Worm (Caenorhabditis elegans): ENCODE measurements around the gene clec-210.

The clec-210 gene

DNA sequence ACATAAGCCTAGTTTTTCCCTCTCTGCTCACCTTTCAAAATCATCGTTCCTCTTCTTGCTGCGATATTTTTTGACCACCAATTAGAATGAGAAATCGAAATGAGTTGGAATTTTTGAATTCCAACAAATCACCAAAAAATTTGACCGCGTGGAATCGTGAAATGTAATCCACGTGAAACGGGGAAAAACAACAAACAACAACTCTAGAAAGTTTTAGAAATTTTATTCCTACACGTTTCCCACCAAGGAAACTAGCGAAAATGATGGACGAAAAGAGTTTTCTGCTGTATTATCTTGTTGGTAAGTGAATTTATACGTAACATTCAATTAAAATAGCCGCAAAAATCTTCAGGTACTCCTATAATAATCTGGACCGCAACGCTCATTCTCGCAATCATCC is 20.3 kb downstream of the clec-210 start, which contains the start of the genes irld-3 and F02C9.1:
Gene irld-3, minus strand, starts transcription at position 101 of the 400 bp plus-strand sequence.
Gene F02C9.1, plus strand, starts transcription at position 216 of the 400 bp plus-strand sequence.
- TF ChIP-seq fkh-2 (tag; optimal IDR thresholded peaks at IDR 0.05) = no peak
- no peak for TF ChIP-seq ceh-82 (tag; optimal IDR thresholded peaks at IDR 0.05)
- TF ChIP-seq ztf-4 (tag; optimal IDR thresholded peaks at IDR 0.05) = no peak
- no peak for TF ChIP-seq ceh-28 (tag; optimal IDR thresholded peaks at IDR 0.05)
- TF ChIP-seq ceh-16 (tag; optimal IDR thresholded peaks at IDR 0.05) = no peak
- TF ChIP-seq fos-1 (tag; optimal IDR thresholded peaks at IDR 0.05) = no peak

DNA sequence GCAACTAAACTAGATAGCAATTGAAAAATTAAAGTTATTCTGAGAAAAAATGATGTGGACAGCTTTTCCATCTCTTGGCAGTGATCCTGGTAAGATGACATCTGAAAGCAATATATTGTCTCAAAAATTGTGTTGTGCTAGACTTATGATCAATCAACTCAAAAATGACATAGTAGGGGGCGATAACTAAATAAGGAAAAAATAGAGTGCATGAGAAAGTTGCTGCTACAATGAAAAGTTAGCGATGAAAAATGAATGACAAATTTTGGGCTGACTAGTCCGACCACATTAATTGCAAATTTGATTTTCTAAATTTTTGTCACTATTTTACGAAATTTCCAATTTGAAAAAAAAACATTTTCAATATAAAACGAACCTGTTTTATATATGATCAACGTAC is 23.0 kb downstream of the clec-210 start, which contains the start of gene srab-9:
Gene srab-9, minus strand, starts transcription at position 101 of the 400 bp plus-strand sequence.
- no peak for TF ChIP-seq nhr-237 (tag; optimal IDR thresholded peaks at IDR 0.05)
- no peak for TF ChIP-seq daf-12 (tag; optimal IDR thresholded peaks at IDR 0.05)
- no peak for TF ChIP-seq nhr-12 (tag; optimal IDR thresholded peaks at IDR 0.05)
- TF ChIP-seq zag-1 (tag; optimal IDR thresholded peaks at IDR 0.05) = no peak
- TF ChIP-seq hmg-11 (tag; optimal IDR thresholded peaks at IDR 0.05) = no peak
- no peak for TF ChIP-seq ceh-16 (tag; optimal IDR thresholded peaks at IDR 0.05)

DNA sequence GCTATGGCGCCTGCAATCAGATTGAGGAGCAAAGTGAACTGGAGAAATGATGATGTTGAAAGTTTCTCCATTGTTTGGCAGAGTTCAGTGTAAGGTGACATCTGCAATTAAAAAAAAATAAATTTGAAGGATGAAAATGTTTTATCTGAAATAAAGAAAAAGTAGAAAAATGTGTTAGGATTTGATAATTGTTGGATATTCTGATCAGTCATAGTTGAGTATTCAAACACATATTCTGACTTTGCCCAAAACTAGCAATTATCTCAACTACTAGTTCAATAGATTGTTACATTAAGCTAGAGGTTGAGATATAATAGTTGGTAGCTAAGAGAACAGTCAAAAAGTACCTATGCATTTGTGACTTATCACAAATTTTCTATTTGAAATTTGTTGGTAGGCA is 26.3 kb downstream of the clec-210 start, which contains the start of gene srab-10:
Gene srab-10, minus strand, starts transcription at position 101 of the 400 bp plus-strand sequence.
- TF ChIP-seq fos-1 (tag; optimal IDR thresholded peaks at IDR 0.05) = no peak
- no peak for TF ChIP-seq tbx-2 (tag; optimal IDR thresholded peaks at IDR 0.05)
- no peak for TF ChIP-seq nhr-28 (tag; optimal IDR thresholded peaks at IDR 0.05)
- TF ChIP-seq elt-3 (tag; optimal IDR thresholded peaks at IDR 0.05) = no peak
- no peak for TF ChIP-seq lin-39 (tag; optimal IDR thresholded peaks at IDR 0.05)
- TF ChIP-seq snpc-4 (tag; optimal IDR thresholded peaks at IDR 0.05) = no peak

DNA sequence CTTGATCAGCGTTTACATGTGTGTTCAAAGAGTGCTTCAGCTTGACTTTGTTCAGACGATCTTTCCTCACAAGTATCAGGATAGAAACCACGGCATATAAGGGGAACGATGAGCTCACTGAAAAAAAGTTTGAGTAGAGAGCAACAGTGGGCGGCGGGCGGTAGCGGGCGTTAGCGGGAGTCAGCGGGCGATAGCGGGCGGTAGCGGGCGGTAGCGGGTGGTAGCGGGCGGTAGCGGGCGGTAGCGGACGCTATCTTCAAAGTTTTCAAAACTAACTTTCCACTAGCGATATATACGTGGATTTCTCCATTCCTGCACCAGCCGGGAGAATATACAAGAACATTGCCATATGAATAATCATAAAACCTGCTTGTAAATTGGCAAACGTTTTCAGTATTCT is 27.1 kb downstream of the clec-210 start:
- no peak for TF ChIP-seq fos-1 (tag; optimal IDR thresholded peaks at IDR 0.05)
- TF ChIP-seq R02D3.7 (tag; optimal IDR thresholded peaks at IDR 0.05) = no peak
- TF ChIP-seq nhr-12 (tag; optimal IDR thresholded peaks at IDR 0.05) = no peak
- TF ChIP-seq daf-12 (tag; optimal IDR thresholded peaks at IDR 0.05) = no peak
- TF ChIP-seq ceh-9 (tag; optimal IDR thresholded peaks at IDR 0.05) = no peak
- no peak for TF ChIP-seq nhr-77 (tag; optimal IDR thresholded peaks at IDR 0.05)
- no peak for TF ChIP-seq fkh-10 (GFP tag; optimal IDR thresholded peaks at IDR 0.05)
- no peak for TF ChIP-seq ama-1 (optimal IDR thresholded peaks at IDR 0.05)
- TF ChIP-seq eor-1 (tag; optimal IDR thresholded peaks at IDR 0.05) = no peak
- TF ChIP-seq nhr-43 (tag; optimal IDR thresholded peaks at IDR 0.05; ENCODE audit: poor library complexity, severe bottlenecking) = no peak
- TF ChIP-seq lin-15B (tag; optimal IDR thresholded peaks at IDR 0.05) = no peak
- TF ChIP-seq elt-3 (tag; optimal IDR thresholded peaks at IDR 0.05) = no peak
- no peak for TF ChIP-seq sea-2 (GFP tag; optimal IDR thresholded peaks at IDR 0.05)
- no peak for TF ChIP-seq fkh-2 (tag; optimal IDR thresholded peaks at IDR 0.05)
- TF ChIP-seq ceh-82 (tag; optimal IDR thresholded peaks at IDR 0.05) = no peak
- no peak for TF ChIP-seq hmg-11 (tag; optimal IDR thresholded peaks at IDR 0.05)

DNA sequence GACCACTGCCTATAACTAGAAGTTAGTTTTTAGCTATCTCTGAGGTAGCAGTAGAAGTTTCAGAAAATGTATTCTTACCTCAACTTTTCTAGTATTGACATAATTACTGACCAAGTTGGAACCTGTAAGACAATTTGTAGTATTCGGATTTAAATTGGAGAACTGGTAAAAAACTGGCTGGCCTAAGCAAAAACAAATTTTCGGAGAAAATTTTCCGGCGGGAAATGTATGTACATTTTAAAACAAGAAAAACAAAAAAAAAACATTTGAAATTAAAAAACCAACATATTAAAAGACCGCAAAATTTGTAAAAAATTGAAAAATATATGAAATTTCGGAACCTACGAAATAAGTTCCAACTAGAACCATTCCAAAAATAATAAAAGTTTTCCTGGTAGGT is 28.8 kb downstream of the clec-210 start, which contains the start of gene srab-11:
Gene srab-11, minus strand, starts transcription at position 101 of the 400 bp plus-strand sequence.
- no peak for TF ChIP-seq mml-1 (tag; optimal IDR thresholded peaks at IDR 0.05)
- no peak for TF ChIP-seq zag-1 (tag; optimal IDR thresholded peaks at IDR 0.05)
- no peak for TF ChIP-seq pqm-1 (tag; optimal IDR thresholded peaks at IDR 0.05)
- no peak for TF ChIP-seq ceh-9 (tag; optimal IDR thresholded peaks at IDR 0.05)
- no peak for TF ChIP-seq nhr-237 (tag; optimal IDR thresholded peaks at IDR 0.05)
- no peak for TF ChIP-seq fkh-10 (GFP tag; optimal IDR thresholded peaks at IDR 0.05)
- TF ChIP-seq egl-5 (tag; optimal IDR thresholded peaks at IDR 0.05) = no peak
- TF ChIP-seq nhr-12 (tag; optimal IDR thresholded peaks at IDR 0.05) = no peak
- TF ChIP-seq nhr-11 (tag; optimal IDR thresholded peaks at IDR 0.05) = no peak
- no peak for TF ChIP-seq elt-1 (tag; optimal IDR thresholded peaks at IDR 0.05)
- no peak for TF ChIP-seq nhr-77 (tag; optimal IDR thresholded peaks at IDR 0.05)
- no peak for TF ChIP-seq nhr-43 (tag; optimal IDR thresholded peaks at IDR 0.05; ENCODE audit: poor library complexity, severe bottlenecking)

DNA sequence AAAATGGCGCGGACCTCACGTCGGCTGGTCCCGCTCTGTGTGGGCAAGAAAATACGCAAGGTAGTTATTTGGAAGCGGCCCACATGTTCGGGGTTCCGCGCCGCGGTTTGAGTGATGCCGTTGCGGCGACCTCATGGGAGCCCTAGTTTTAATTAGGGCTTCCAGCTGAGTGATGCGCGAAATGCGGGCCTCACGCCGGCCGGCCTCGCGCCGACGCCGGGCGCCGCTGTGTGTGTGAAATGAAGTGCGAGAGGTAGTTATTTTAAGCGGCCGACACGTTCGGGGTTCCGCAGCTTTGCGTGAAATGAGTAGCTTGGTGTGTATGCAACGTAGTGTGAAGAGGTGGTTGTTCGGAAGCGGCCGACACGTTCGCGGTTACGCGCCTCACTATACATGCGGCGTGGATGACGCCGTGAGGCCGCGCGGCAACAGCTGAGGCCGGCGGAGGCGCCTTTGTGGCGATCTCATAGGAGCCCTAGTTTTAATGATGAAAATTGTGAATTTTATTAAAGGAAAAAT is 31.8 kb downstream of the clec-210 start:
- TF ChIP-seq egl-5 (tag; optimal IDR thresholded peaks at IDR 0.05) = no peak
- no peak for TF ChIP-seq skn-1 (tag; optimal IDR thresholded peaks at IDR 0.05)
- TF ChIP-seq ztf-4 (tag; optimal IDR thresholded peaks at IDR 0.05) = no peak
- TF ChIP-seq snpc-4 (tag; optimal IDR thresholded peaks at IDR 0.05) = no peak
- no peak for TF ChIP-seq lsy-12 (tag; optimal IDR thresholded peaks at IDR 0.05)

Measured in whole organism, L3 larva.